Fruit fly (Drosophila melanogaster): ENCODE results near the gene Ptp36E.

The Ptp36E gene

dm6 chr2L:18150393-18151133 lies 34.2 kb downstream of the Ptp36E start:
- TF ChIP-seq Hr83 (GFP tag; optimal IDR thresholded peaks at IDR 0.05; ENCODE audit: poor library complexity, severe bottlenecking) (peak; percentile 86), sage (GFP tag; optimal IDR thresholded peaks at IDR 0.05) (no peak), N (GFP tag; optimal IDR thresholded peaks at IDR 0.05) (peak; percentile 15), psq (GFP tag; optimal IDR thresholded peaks at IDR 0.05) (peak; percentile 34), rgr (GFP tag; optimal IDR thresholded peaks at IDR 0.05) (peak; percentile 42), brk (GFP tag; optimal IDR thresholded peaks at IDR 0.05) (no peak), GATAd (GFP tag; optimal IDR thresholded peaks at IDR 0.05) (no peak), Abd-B (GFP tag; optimal IDR thresholded peaks at IDR 0.05) (no peak), HLH106 (tag; optimal IDR thresholded peaks at IDR 0.05) (peak; percentile 20), lola (GFP tag; optimal IDR thresholded peaks at IDR 0.05) (no peak), br (GFP tag; optimal IDR thresholded peaks at IDR 0.05) (peak; percentile 58), Hnf4 (GFP tag; optimal IDR thresholded peaks at IDR 0.05) (peak; percentile 40), CG32264 (GFP tag; optimal IDR thresholded peaks at IDR 0.05) (peak; percentile 44), Mio (GFP tag; optimal IDR thresholded peaks at IDR 0.05) (no peak), Myc (optimal IDR thresholded peaks at IDR 0.05) (no peak), OdsH (GFP tag; optimal IDR thresholded peaks at IDR 0.05) (peak; percentile 63), h (GFP tag; optimal IDR thresholded peaks at IDR 0.05) (peak; percentile 62), CrebA (GFP tag; optimal IDR thresholded peaks at IDR 0.05; ENCODE audit: borderline replicate concordance) (peak; percentile 24), CG9705 (GFP tag; optimal IDR thresholded peaks at IDR 0.05) (no peak), fru (GFP tag; optimal IDR thresholded peaks at IDR 0.05) (peak; percentile 81), ey (GFP tag; optimal IDR thresholded peaks at IDR 0.05) (peak; percentile 66), jim (GFP tag; optimal IDR thresholded peaks at IDR 0.05) (no peak), Jra (GFP tag; optimal IDR thresholded peaks at IDR 0.05) (peak; percentile 18), woc (GFP tag; optimal IDR thresholded peaks at IDR 0.05) (peak; percentile 80), dsf (GFP tag; optimal IDR thresholded peaks at IDR 0.05; ENCODE audit: borderline replicate concordance) (no peak), Rel (GFP tag; optimal IDR thresholded peaks at IDR 0.05) (no peak), Rel (tag; optimal IDR thresholded peaks at IDR 0.05) (peak; percentile 48), sv (GFP tag; optimal IDR thresholded peaks at IDR 0.05) (peak; percentile 35), Sp1 (GFP tag; optimal IDR thresholded peaks at IDR 0.05) (peak; percentile 6), Vsx2 (GFP tag; optimal IDR thresholded peaks at IDR 0.05; ENCODE audit: partially characterized antibody) (no peak), foxo (GFP tag; optimal IDR thresholded peaks at IDR 0.05) (peak in 1 of 2 experiments; percentile 70)

dm6 chr2L:18149903-18150302 lies 34.9 kb downstream of the Ptp36E start:
- no peak for TF ChIP-seq rgr (GFP tag; optimal IDR thresholded peaks at IDR 0.05)
- no peak for TF ChIP-seq OdsH (GFP tag; optimal IDR thresholded peaks at IDR 0.05)
- TF ChIP-seq GATAd (GFP tag; optimal IDR thresholded peaks at IDR 0.05): no peak
- no peak for TF ChIP-seq br (GFP tag; optimal IDR thresholded peaks at IDR 0.05)
- TF ChIP-seq sv (GFP tag; optimal IDR thresholded peaks at IDR 0.05): no peak
- TF ChIP-seq CG9705 (GFP tag; optimal IDR thresholded peaks at IDR 0.05): no peak
- no peak for TF ChIP-seq HLH106 (tag; optimal IDR thresholded peaks at IDR 0.05)
- TF ChIP-seq Hr83 (GFP tag; optimal IDR thresholded peaks at IDR 0.05; ENCODE audit: poor library complexity, severe bottlenecking): no peak
- TF ChIP-seq pan (optimal IDR thresholded peaks at IDR 0.05): no peak
- TF ChIP-seq h (GFP tag; optimal IDR thresholded peaks at IDR 0.05): no peak
- no peak for TF ChIP-seq ey (GFP tag; optimal IDR thresholded peaks at IDR 0.05)
- TF ChIP-seq dsf (GFP tag; optimal IDR thresholded peaks at IDR 0.05; ENCODE audit: borderline replicate concordance): no peak
- no peak for TF ChIP-seq Dif (GFP tag; optimal IDR thresholded peaks at IDR 0.05; ENCODE audit: partially characterized antibody)
- no peak for TF ChIP-seq Myc (optimal IDR thresholded peaks at IDR 0.05)

- TF ChIP-seq Myc (optimal IDR thresholded peaks at IDR 0.05): no peak
- TF ChIP-seq Dif (GFP tag; optimal IDR thresholded peaks at IDR 0.05; ENCODE audit: partially characterized antibody): no peak
- peak; percentile 20 for TF ChIP-seq h (GFP tag; optimal IDR thresholded peaks at IDR 0.05)
- no peak for TF ChIP-seq HLH106 (tag; optimal IDR thresholded peaks at IDR 0.05)
- TF ChIP-seq jim (GFP tag; optimal IDR thresholded peaks at IDR 0.05): no peak
- TF ChIP-seq lola (GFP tag; optimal IDR thresholded peaks at IDR 0.05): no peak
- peak; percentile 6 for TF ChIP-seq CG9705 (GFP tag; optimal IDR thresholded peaks at IDR 0.05)
- peak; percentile 12 for TF ChIP-seq OdsH (GFP tag; optimal IDR thresholded peaks at IDR 0.05)
- TF ChIP-seq dsf (GFP tag; optimal IDR thresholded peaks at IDR 0.05; ENCODE audit: borderline replicate concordance): no peak
- peak in 1 of 2 experiments; percentile 45 for TF ChIP-seq foxo (GFP tag; optimal IDR thresholded peaks at IDR 0.05)
- peak; percentile 37 for TF ChIP-seq Sp1 (GFP tag; optimal IDR thresholded peaks at IDR 0.05)
- no peak for TF ChIP-seq Jra (GFP tag; optimal IDR thresholded peaks at IDR 0.05)
- no peak for TF ChIP-seq Abd-B (GFP tag; optimal IDR thresholded peaks at IDR 0.05)
- no peak for TF ChIP-seq Hr83 (GFP tag; optimal IDR thresholded peaks at IDR 0.05; ENCODE audit: poor library complexity, severe bottlenecking)
- TF ChIP-seq woc (GFP tag; optimal IDR thresholded peaks at IDR 0.05): no peak
- no peak for TF ChIP-seq N (GFP tag; optimal IDR thresholded peaks at IDR 0.05)
- TF ChIP-seq br (GFP tag; optimal IDR thresholded peaks at IDR 0.05): peak; percentile 47
- TF ChIP-seq sage (GFP tag; optimal IDR thresholded peaks at IDR 0.05): no peak
- no peak for TF ChIP-seq Mio (GFP tag; optimal IDR thresholded peaks at IDR 0.05)
- no peak for TF ChIP-seq psq (GFP tag; optimal IDR thresholded peaks at IDR 0.05)
- no peak for TF ChIP-seq CG32264 (GFP tag; optimal IDR thresholded peaks at IDR 0.05)
- TF ChIP-seq Hr78 (GFP tag; optimal IDR thresholded peaks at IDR 0.05): no peak
- no peak for TF ChIP-seq pan (optimal IDR thresholded peaks at IDR 0.05)
- TF ChIP-seq dmrt93B (GFP tag; optimal IDR thresholded peaks at IDR 0.05): no peak
- peak; percentile 49 for TF ChIP-seq rgr (GFP tag; optimal IDR thresholded peaks at IDR 0.05)
- no peak for TF ChIP-seq Vsx2 (GFP tag; optimal IDR thresholded peaks at IDR 0.05; ENCODE audit: partially characterized antibody)
- TF ChIP-seq sv (GFP tag; optimal IDR thresholded peaks at IDR 0.05): no peak
- TF ChIP-seq fru (GFP tag; optimal IDR thresholded peaks at IDR 0.05): peak; percentile 22
- no peak for TF ChIP-seq ey (GFP tag; optimal IDR thresholded peaks at IDR 0.05)
- TF ChIP-seq Rel (GFP tag; optimal IDR thresholded peaks at IDR 0.05): no peak
- TF ChIP-seq Rel (tag; optimal IDR thresholded peaks at IDR 0.05): peak; percentile 52
- peak; percentile 63 for TF ChIP-seq CrebA (GFP tag; optimal IDR thresholded peaks at IDR 0.05; ENCODE audit: borderline replicate concordance)
- no peak for TF ChIP-seq Hnf4 (GFP tag; optimal IDR thresholded peaks at IDR 0.05)
- no peak for TF ChIP-seq GATAd (GFP tag; optimal IDR thresholded peaks at IDR 0.05)
- no peak for TF ChIP-seq brk (GFP tag; optimal IDR thresholded peaks at IDR 0.05)
- no peak for TF ChIP-seq usp (GFP tag; optimal IDR thresholded peaks at IDR 0.05)
- TF ChIP-seq tai (GFP tag; optimal IDR thresholded peaks at IDR 0.05): no peak
These were observed 36.1 kb downstream of the Ptp36E start for dm6 chr2L:18148552-18149219.
